Worm (Caenorhabditis elegans): ENCODE data around the gene K09A9.8.

ce11 chrX:15593366-15593765 is 3.6 kb downstream of the K09A9.8 start:
- TF ChIP-seq ama-1 (optimal IDR thresholded peaks at IDR 0.05) (no peak), scrt-1 (GFP tag; IDR thresholded peaks at IDR 0.05) (no peak), aly-1 (tag; optimal IDR thresholded peaks at IDR 0.05) (no peak), flt-1 (GFP tag; IDR thresholded peaks at IDR 0.05) (no peak), tra-4 (tag; optimal IDR thresholded peaks at IDR 0.05) (no peak), ets-7 (tag; optimal IDR thresholded peaks at IDR 0.05) (no peak), hmg-4 (GFP tag; optimal IDR thresholded peaks at IDR 0.05) (no peak), hnd-1 (tag; optimal IDR thresholded peaks at IDR 0.05) (no peak), hmbx-1 (tag; optimal IDR thresholded peaks at IDR 0.05) (no peak), F13C5.2 (tag; optimal IDR thresholded peaks at IDR 0.05) (no peak), ceh-36 (tag; optimal IDR thresholded peaks at IDR 0.05) (no peak), B0310.2 (tag; optimal IDR thresholded peaks at IDR 0.05) (no peak), tbx-11 (GFP tag; IDR thresholded peaks at IDR 0.05) (no peak)
